Worm (Caenorhabditis elegans) whole organism, L4 larva: ENCODE results near the gene ipla-7.

Source experiments
- dpl-1 ChIP-seq: fragments of 150-350 bp; optimal IDR thresholded peaks from 2 replicates; lab custom pipeline; 2014; ENCODE audit warnings: missing biosample characterization, missing genetic modification reagents, missing genetic modification characterization
- lin-15B ChIP-seq: fragments of 150-350 bp; sonication (generic microtip); optimal IDR thresholded peaks from 3 replicates; lab custom pipeline; 2014; ENCODE audit warnings: missing biosample characterization, missing genetic modification characterization

- TF ChIP-seq lin-15B (tag; lab: Kevin White, UChicago) (no peak), dpl-1 (GFP tag; lab: Kevin White, UChicago) (no peak)
Observed at ce11 chrIV:10040803-10041202, 21.8 kb downstream of the ipla-7 start, which contains the start of gene dhs-31.
